Worm (Caenorhabditis elegans): ENCODE results near the gene gtf-2F2.

Gene gtf-2F2

DNA sequence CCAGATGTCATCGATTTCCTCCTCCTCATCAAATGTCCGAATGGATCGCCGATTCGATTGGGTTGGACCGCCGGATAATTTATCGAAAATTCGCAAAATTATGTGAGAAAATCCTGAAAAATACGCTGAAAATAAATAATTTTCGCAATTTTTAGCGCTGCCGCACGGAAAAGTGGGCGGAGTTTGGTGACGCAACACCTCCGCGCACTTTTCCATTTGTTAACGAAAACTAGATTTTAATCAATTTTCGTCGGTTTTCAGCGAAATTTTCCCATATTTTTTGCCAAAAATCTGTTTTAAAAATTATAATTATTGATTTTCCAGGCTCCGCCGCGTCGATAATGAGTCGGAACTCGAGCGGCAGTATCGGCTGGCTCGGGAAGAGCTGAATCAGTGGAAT lies 7.3 kb downstream of the gtf-2F2 start, which contains the start of gene Y39B6A.34:
Y39B6A.34 (plus strand) TSS at position 3 of the 400 bp plus-strand sequence.
- TF ChIP-seq pax-3 (tag; optimal IDR thresholded peaks at IDR 0.05), result no peak
- no peak for TF ChIP-seq egl-27 (tag; optimal IDR thresholded peaks at IDR 0.05)
- peak; percentile 15 for TF ChIP-seq tbx-2 (tag; optimal IDR thresholded peaks at IDR 0.05)
- no peak for TF ChIP-seq pqm-1 (tag; optimal IDR thresholded peaks at IDR 0.05)
- no peak for TF ChIP-seq ets-5 (GFP tag; IDR thresholded peaks at IDR 0.05)
- TF ChIP-seq aly-2 (tag; optimal IDR thresholded peaks at IDR 0.05), result no peak
- TF ChIP-seq nhr-71 (tag; optimal IDR thresholded peaks at IDR 0.05), result peak; percentile 45
- TF ChIP-seq alr-1 (tag; optimal IDR thresholded peaks at IDR 0.05; ENCODE audit: borderline replicate concordance), result no peak
- TF ChIP-seq dpl-1 (GFP tag; optimal IDR thresholded peaks at IDR 0.05), result peak in 2 of 3 experiments; percentile 11 to 32
- no peak for TF ChIP-seq blmp-1 (tag; optimal IDR thresholded peaks at IDR 0.05)
- no peak for TF ChIP-seq nhr-77 (tag; optimal IDR thresholded peaks at IDR 0.05)
- peak; percentile 38 for TF ChIP-seq snu-23 (GFP tag; optimal IDR thresholded peaks at IDR 0.05)
- TF ChIP-seq lin-35 (GFP tag; optimal IDR thresholded peaks at IDR 0.05), result peak in 1 of 2 experiments; percentile 30
- no peak for TF ChIP-seq ceh-88 (GFP tag; IDR thresholded peaks at IDR 0.05)
- no peak for TF ChIP-seq mep-1 (tag; optimal IDR thresholded peaks at IDR 0.05)
- no peak for TF ChIP-seq zag-1 (tag; optimal IDR thresholded peaks at IDR 0.05)
- no peak for TF ChIP-seq fkh-4 (tag; optimal IDR thresholded peaks at IDR 0.05; ENCODE audit: borderline replicate concordance)
- TF ChIP-seq ces-1 (GFP tag; optimal IDR thresholded peaks at IDR 0.05), result no peak
- TF ChIP-seq irx-1 (tag; optimal IDR thresholded peaks at IDR 0.05), result no peak
- TF ChIP-seq efl-1 (optimal IDR thresholded peaks at IDR 0.05), result peak; percentile 2 to 40
- TF ChIP-seq efl-1 (GFP tag; optimal IDR thresholded peaks at IDR 0.05 in 1 of 2), result peak; percentile 31 to 76
- TF ChIP-seq lin-39 (tag; optimal IDR thresholded peaks at IDR 0.05), result no peak
- TF ChIP-seq zip-4 (GFP tag; optimal IDR thresholded peaks at IDR 0.05), result no peak
- TF ChIP-seq mef-2 (tag; optimal IDR thresholded peaks at IDR 0.05), result no peak
- TF ChIP-seq lir-3 (tag; optimal IDR thresholded peaks at IDR 0.05; ENCODE audit: poor library complexity), result no peak
- peak; percentile 12 for TF ChIP-seq elt-2 (tag; optimal IDR thresholded peaks at IDR 0.05)
- no peak for TF ChIP-seq nhr-85 (tag)
- no peak for TF ChIP-seq aha-1 (tag; optimal IDR thresholded peaks at IDR 0.05)
- no peak for TF ChIP-seq sptf-1 (tag; optimal IDR thresholded peaks at IDR 0.05)
- TF ChIP-seq swsn-7 (tag; optimal IDR thresholded peaks at IDR 0.05), result peak; percentile 36
- peak; percentile 52 for TF ChIP-seq nhr-19 (GFP tag; conservative IDR thresholded peaks at IDR 0.05)
- TF ChIP-seq elt-3 (tag; optimal IDR thresholded peaks at IDR 0.05), result no peak
- no peak for TF ChIP-seq vab-15 (tag; optimal IDR thresholded peaks at IDR 0.05)
- TF ChIP-seq sox-4 (tag; optimal IDR thresholded peaks at IDR 0.05), result no peak
- no peak for TF ChIP-seq unc-30 (tag; optimal IDR thresholded peaks at IDR 0.05)
- TF ChIP-seq nhr-47 (tag; optimal IDR thresholded peaks at IDR 0.05), result no peak
- no peak for TF ChIP-seq fos-1 (tag; optimal IDR thresholded peaks at IDR 0.05)
- TF ChIP-seq isw-1 (GFP tag; IDR thresholded peaks at IDR 0.05), result no peak
- TF ChIP-seq dsc-1 (tag; optimal IDR thresholded peaks at IDR 0.05), result peak; percentile 23
- TF ChIP-seq grh-1 (GFP tag; IDR thresholded peaks at IDR 0.05), result no peak
- no peak for TF ChIP-seq unc-86 (tag; optimal IDR thresholded peaks at IDR 0.05)
- TF ChIP-seq Y116A8C.19 (tag; optimal IDR thresholded peaks at IDR 0.05; ENCODE audit: borderline replicate concordance), result no peak
- TF ChIP-seq nhr-90 (tag; optimal IDR thresholded peaks at IDR 0.05; ENCODE audit: poor library complexity), result no peak
- no peak for TF ChIP-seq jun-1 (tag; optimal IDR thresholded peaks at IDR 0.05)
- peak; percentile 1 for TF ChIP-seq C16A3.4 (tag; optimal IDR thresholded peaks at IDR 0.05)
- no peak for TF ChIP-seq C04F5.9 (tag; optimal IDR thresholded peaks at IDR 0.05)
- TF ChIP-seq hlh-4 (tag; optimal IDR thresholded peaks at IDR 0.05), result no peak
- TF ChIP-seq sup-37 (GFP tag; optimal IDR thresholded peaks at IDR 0.05), result no peak
- peak; percentile 11 to 48 for TF ChIP-seq lsy-2 (tag; optimal IDR thresholded peaks at IDR 0.05)
- TF ChIP-seq tlp-1 (tag; optimal IDR thresholded peaks at IDR 0.05), result no peak
- peak; percentile 14 for TF ChIP-seq skn-1 (tag; optimal IDR thresholded peaks at IDR 0.05)
- TF ChIP-seq ztf-11 (tag; optimal IDR thresholded peaks at IDR 0.05), result no peak
- TF ChIP-seq ceh-82 (tag; optimal IDR thresholded peaks at IDR 0.05), result peak in 1 of 3 experiments; percentile 46
- no peak for TF ChIP-seq nhr-84 (tag; optimal IDR thresholded peaks at IDR 0.05)
- no peak for TF ChIP-seq ama-1 (optimal IDR thresholded peaks at IDR 0.05)
